Worm (Caenorhabditis elegans) whole organism, midembryonic: ENCODE measurements around the gene Y50D4A.5.

Source experiments
- cog-1 ChIP-seq: sonication (generic microtip); optimal IDR thresholded peaks from 2 replicates; lab custom pipeline; 2016; ENCODE audit warnings: missing genetic modification characterization, missing compliant biosample characterization
- flt-1 ChIP-seq: fragments of 200-800 bp; sonication (Bioruptor generic); IDR thresholded peaks from 2 replicates; pipeline ENCODE4 v1.3.6; 2022; ENCODE audit warnings: missing genetic modification characterization, missing compliant biosample characterization
- med-1 ChIP-seq: sonication (generic microtip); optimal IDR thresholded peaks from 2 replicates; lab custom pipeline; 2017; ENCODE audit warnings: missing genetic modification characterization, mild to moderate bottlenecking, missing compliant biosample characterization, antibody characterized with exemption, missing genetic modification reagents; ENCODE audit not compliant: insufficient read depth
- tab-1 ChIP-seq: fragments of 200-800 bp; sonication (Bioruptor generic); IDR thresholded peaks from 2 replicates; pipeline ENCODE4 v1.3.6; 2022; ENCODE audit warnings: missing genetic modification characterization, missing compliant biosample characterization
- ztf-23 ChIP-seq: fragments of 200-800 bp; sonication (Bioruptor generic); IDR thresholded peaks from 2 replicates; pipeline ENCODE4 v1.3.6; 2022; ENCODE audit warnings: missing genetic modification reagents, missing genetic modification characterization, missing compliant biosample characterization

ce11 chrV:1160716-1161115, 46.4 kb upstream of the Y50D4A.5 start:
- TF ChIP-seq cog-1 (tag; lab: Kevin White, UChicago) (no peak), flt-1 (GFP tag; lab: Robert Waterston, UW) (no peak), tab-1 (no peak), med-1 (GFP tag; lab: Kevin White, UChicago) (no peak), ztf-23 (GFP tag; lab: Robert Waterston, UW) (no peak)
